Worm (Caenorhabditis elegans) whole organism, L2 larva: ENCODE data around the gene W06F12.3.
A peak's percentile ranks its signal among the peaks of the same experiment; 100 is the strongest.

Experiments used
- C34F6.9 ChIP-seq: fragments of 150-350 bp; optimal IDR thresholded peaks from 2 replicates; lab custom pipeline; 2014; ENCODE audit warnings: missing biosample characterization, missing genetic modification characterization
- F13H6.1 ChIP-seq: sonication (generic microtip); optimal IDR thresholded peaks from 2 replicates; lab custom pipeline; 2016; ENCODE audit warnings: missing genetic modification characterization, missing compliant biosample characterization
- R02D3.7 ChIP-seq: fragments of 150-350 bp; optimal IDR thresholded peaks from 2 replicates; lab custom pipeline; 2014; ENCODE audit warnings: missing biosample characterization, missing genetic modification characterization
- Y55F3AM.14 ChIP-seq: fragments of 200-800 bp; sonication (Bioruptor generic); optimal IDR thresholded peaks from 2 replicates; lab custom pipeline; 2018; ENCODE audit warnings: mild to moderate bottlenecking, missing genetic modification characterization, missing compliant biosample characterization
- ZK546.5 ChIP-seq: sonication (generic microtip); optimal IDR thresholded peaks from 2 replicates; lab custom pipeline; 2017; ENCODE audit warnings: missing biosample characterization, missing genetic modification characterization
- alr-1 ChIP-seq: fragments of 150-350 bp; optimal IDR thresholded peaks from 2 replicates; lab custom pipeline; 2014; ENCODE audit warnings: missing biosample characterization, missing genetic modification characterization
- aly-2 ChIP-seq: fragments of 150-350 bp; optimal IDR thresholded peaks from 2 replicates; lab custom pipeline; 2014; ENCODE audit warnings: missing biosample characterization, missing genetic modification characterization
- ama-1 ChIP-seq: fragments of 150-350 bp; optimal IDR thresholded peaks from 2 replicates; lab custom pipeline; 2018; ENCODE audit warnings: inconsistent platforms
- blmp-1 ChIP-seq: sonication (generic microtip); optimal IDR thresholded peaks from 2 replicates; lab custom pipeline; 2017; ENCODE audit warnings: missing genetic modification characterization, mild to moderate bottlenecking, missing compliant biosample characterization, antibody characterized with exemption, moderate library complexity; ENCODE audit not compliant: insufficient read depth
- ceh-16 ChIP-seq: fragments of 150-350 bp; optimal IDR thresholded peaks from 2 replicates; lab custom pipeline; 2014; ENCODE audit warnings: missing biosample characterization, missing genetic modification characterization
- ceh-82 ChIP-seq: fragments of 150-350 bp; optimal IDR thresholded peaks from 2 replicates; lab custom pipeline; 2014; ENCODE audit warnings: missing biosample characterization, missing genetic modification characterization
- crh-2 ChIP-seq: sonication (generic microtip); optimal IDR thresholded peaks from 2 replicates; lab custom pipeline; 2017; ENCODE audit warnings: missing biosample characterization, missing genetic modification characterization
- dmd-4 ChIP-seq: sonication (generic microtip); optimal IDR thresholded peaks from 2 replicates; lab custom pipeline; 2017; ENCODE audit warnings: missing biosample characterization, missing genetic modification characterization
- egl-27 ChIP-seq: sonication (generic microtip); optimal IDR thresholded peaks from 3 replicates; lab custom pipeline; 2017; ENCODE audit warnings: missing biosample characterization, missing genetic modification reagents, missing genetic modification characterization
- elt-1 ChIP-seq: fragments of 150-350 bp; optimal IDR thresholded peaks from 2 replicates; lab custom pipeline; 2014; ENCODE audit warnings: missing biosample characterization, missing genetic modification characterization
- elt-3 ChIP-seq: sonication (generic microtip); optimal IDR thresholded peaks from 2 replicates; lab custom pipeline; 2017; ENCODE audit warnings: missing biosample characterization, missing genetic modification characterization
- fos-1 ChIP-seq: fragments of 150-350 bp; optimal IDR thresholded peaks from 2 replicates; lab custom pipeline; 2014; ENCODE audit warnings: missing biosample characterization, missing genetic modification characterization
- gmeb-1 ChIP-seq: fragments of 150-350 bp; optimal IDR thresholded peaks from 2 replicates; lab custom pipeline; 2014; ENCODE audit warnings: missing biosample characterization, missing genetic modification characterization
- lin-11 ChIP-seq: fragments of 150-350 bp; sonication (generic microtip); optimal IDR thresholded peaks from 2 replicates; lab custom pipeline; 2014; ENCODE audit warnings: missing biosample characterization, missing genetic modification characterization, inconsistent platforms, mixed read lengths
- lin-13 ChIP-seq: fragments of 150-350 bp; optimal IDR thresholded peaks from 2 replicates; lab custom pipeline; 2014; ENCODE audit warnings: missing biosample characterization, missing genetic modification reagents, missing genetic modification characterization
- lin-39 ChIP-seq: fragments of 150-350 bp; optimal IDR thresholded peaks from 2 replicates; lab custom pipeline; 2014; ENCODE audit warnings: missing biosample characterization, missing genetic modification reagents, missing genetic modification characterization
- lsy-2 ChIP-seq, 2 experiments: fragments of 150-350 bp in 1 of 2; sonication (generic microtip) in 1 of 2; optimal IDR thresholded peaks; 2 replicates each; lab custom pipeline; 2014 to 2017; ENCODE audit warnings: missing biosample characterization in 2 of 2, missing genetic modification characterization in 2 of 2
- mab-5 ChIP-seq: fragments of 150-350 bp; optimal IDR thresholded peaks from 2 replicates; lab custom pipeline; 2014; ENCODE audit warnings: missing biosample characterization, missing genetic modification characterization
- mbf-1 ChIP-seq: sonication (generic microtip); optimal IDR thresholded peaks from 2 replicates; lab custom pipeline; 2017; ENCODE audit warnings: missing biosample characterization, missing genetic modification characterization
- mdl-1 ChIP-seq, 2 experiments: fragments of 150-350 bp in 1 of 2; sonication (generic microtip) in 1 of 2; optimal IDR thresholded peaks; 2 replicates each; lab custom pipeline; 2017; ENCODE audit warnings: missing biosample characterization in 2 of 2, missing genetic modification characterization in 2 of 2
- nhr-10 ChIP-seq: sonication (generic microtip); optimal IDR thresholded peaks from 2 replicates; lab custom pipeline; 2017; ENCODE audit warnings: missing biosample characterization, missing genetic modification characterization
- nhr-11 ChIP-seq: fragments of 150-350 bp; optimal IDR thresholded peaks from 2 replicates; lab custom pipeline; 2014; ENCODE audit warnings: missing biosample characterization, missing genetic modification characterization
- nhr-12 ChIP-seq: fragments of 150-350 bp; optimal IDR thresholded peaks from 2 replicates; lab custom pipeline; 2014; ENCODE audit warnings: missing biosample characterization, missing genetic modification characterization
- nhr-129 ChIP-seq: fragments of 150-350 bp; optimal IDR thresholded peaks from 2 replicates; lab custom pipeline; 2014; ENCODE audit warnings: missing biosample characterization, missing genetic modification characterization
- nhr-21 ChIP-seq: fragments of 150-350 bp; optimal IDR thresholded peaks from 2 replicates; lab custom pipeline; 2014; ENCODE audit warnings: missing biosample characterization, missing genetic modification characterization
- nhr-23 ChIP-seq: fragments of 150-350 bp; optimal IDR thresholded peaks from 2 replicates; lab custom pipeline; 2014; ENCODE audit warnings: missing biosample characterization, missing genetic modification reagents, missing genetic modification characterization
- nhr-237 ChIP-seq: fragments of 150-350 bp; optimal IDR thresholded peaks from 2 replicates; lab custom pipeline; 2014; ENCODE audit warnings: missing biosample characterization, missing genetic modification characterization
- nhr-25 ChIP-seq: fragments of 150-350 bp; sonication (generic microtip); optimal IDR thresholded peaks from 3 replicates; lab custom pipeline; 2014; ENCODE audit warnings: missing biosample characterization, missing genetic modification characterization
- nhr-6 ChIP-seq: fragments of 150-350 bp; optimal IDR thresholded peaks from 2 replicates; lab custom pipeline; 2014; ENCODE audit warnings: missing biosample characterization, missing genetic modification characterization
- nhr-77 ChIP-seq: fragments of 150-350 bp; optimal IDR thresholded peaks from 2 replicates; lab custom pipeline; 2014; ENCODE audit warnings: missing biosample characterization, missing genetic modification characterization
- peb-1 ChIP-seq: fragments of 150-350 bp; optimal IDR thresholded peaks from 2 replicates; lab custom pipeline; 2014; ENCODE audit warnings: missing biosample characterization, missing genetic modification characterization
- sem-4 ChIP-seq: fragments of 150-350 bp; optimal IDR thresholded peaks from 2 replicates; lab custom pipeline; 2014; ENCODE audit warnings: missing biosample characterization, missing genetic modification reagents, missing genetic modification characterization
- skn-1 ChIP-seq: sonication (generic microtip); optimal IDR thresholded peaks from 2 replicates; lab custom pipeline; 2017; ENCODE audit warnings: missing biosample characterization, missing genetic modification characterization
- sma-3 ChIP-seq: sonication (generic microtip); optimal IDR thresholded peaks from 2 replicates; lab custom pipeline; 2016; ENCODE audit warnings: missing genetic modification reagents, missing genetic modification characterization, missing compliant biosample characterization
- sma-9 ChIP-seq, 2 experiments: fragments of 150-350 bp in 1 of 2; sonication (generic microtip) in 1 of 2; optimal IDR thresholded peaks; 2 replicates each; lab custom pipeline; 2014 to 2016; ENCODE audit warnings: missing genetic modification characterization in 2 of 2, mild to moderate bottlenecking in 1 of 2, missing biosample characterization in 1 of 2, missing compliant biosample characterization in 1 of 2, missing genetic modification reagents in 1 of 2, moderate library complexity in 1 of 2
- snpc-4 ChIP-seq: fragments of 150-350 bp; optimal IDR thresholded peaks from 2 replicates; lab custom pipeline; 2014; ENCODE audit warnings: missing biosample characterization, missing genetic modification characterization
- unc-39 ChIP-seq: fragments of 150-350 bp; optimal IDR thresholded peaks from 2 replicates; lab custom pipeline; 2014; ENCODE audit warnings: missing biosample characterization, missing genetic modification characterization
- unc-55 ChIP-seq: fragments of 150-350 bp; sonication (generic microtip); optimal IDR thresholded peaks from 3 replicates; lab custom pipeline; 2014; ENCODE audit warnings: missing biosample characterization, missing genetic modification reagents, missing genetic modification characterization
- unc-62 ChIP-seq: fragments of 150-350 bp; optimal IDR thresholded peaks from 2 replicates; lab custom pipeline; 2014; ENCODE audit warnings: missing biosample characterization, missing genetic modification reagents, missing genetic modification characterization
- zag-1 ChIP-seq: fragments of 150-350 bp; optimal IDR thresholded peaks from 2 replicates; lab custom pipeline; 2014; ENCODE audit warnings: missing biosample characterization, missing genetic modification characterization
- ztf-1 ChIP-seq: fragments of 200-800 bp; sonication (Bioruptor generic); conservative IDR thresholded peaks from 2 replicates; pipeline ENCODE4 v1.3.6; 2022; ENCODE audit warnings: missing genetic modification characterization, missing compliant biosample characterization
- ztf-11 ChIP-seq: sonication (generic microtip); optimal IDR thresholded peaks from 2 replicates; lab custom pipeline; 2017; ENCODE audit warnings: missing biosample characterization, missing genetic modification characterization
- ztf-4 ChIP-seq: fragments of 150-350 bp; optimal IDR thresholded peaks from 2 replicates; lab custom pipeline; 2014; ENCODE audit warnings: missing biosample characterization, missing genetic modification characterization

W06F12.3 gene

ce11 chrIII:13716831-13717230, 18.0 kb upstream of the W06F12.3 start:
- TF ChIP-seq nhr-21 (peak; percentile 25), nhr-77 (no peak), ztf-11 (no peak), unc-55 (GFP tag; lab: Kevin White, UChicago) (no peak), lin-39 (tag; lab: Kevin White, UChicago) (no peak), gmeb-1 (tag; lab: Kevin White, UChicago) (no peak), nhr-23 (tag; lab: Kevin White, UChicago) (no peak), alr-1 (tag; lab: Kevin White, UChicago) (no peak)

ce11 chrIII:13717505-13717904, 17.3 kb upstream of the W06F12.3 start:
- peak; percentile 85 for TF ChIP-seq sma-9 (GFP tag; optimal IDR thresholded peaks at IDR 0.05; lab: Kevin White, UChicago)
- TF ChIP-seq sma-9 (tag; optimal IDR thresholded peaks at IDR 0.05; lab: Kevin White, UChicago) = no peak
- TF ChIP-seq R02D3.7 (tag; lab: Kevin White, UChicago) = no peak
- peak; percentile 15 for TF ChIP-seq ztf-4 (tag; lab: Kevin White, UChicago)
- peak; percentile 59 to 66 for TF ChIP-seq mdl-1 (tag; optimal IDR thresholded peaks at IDR 0.05; lab: Kevin White, UChicago)
- no peak for TF ChIP-seq mbf-1 (tag; lab: Kevin White, UChicago)
- no peak for TF ChIP-seq nhr-237 (tag; lab: Kevin White, UChicago)
- no peak for TF ChIP-seq nhr-12
- no peak for TF ChIP-seq snpc-4 (tag; lab: Kevin White, UChicago)
- no peak for TF ChIP-seq aly-2 (tag; lab: Kevin White, UChicago)
- TF ChIP-seq lin-39 (tag; lab: Kevin White, UChicago) = no peak
- TF ChIP-seq nhr-129 (tag; lab: Kevin White, UChicago) = peak; percentile 71
- peak; percentile 21 for TF ChIP-seq blmp-1 (tag; lab: Kevin White, UChicago)
- no peak for TF ChIP-seq elt-1 (tag; lab: Kevin White, UChicago)
- TF ChIP-seq F13H6.1 (tag; lab: Kevin White, UChicago) = peak; percentile 76
- TF ChIP-seq alr-1 (tag; lab: Kevin White, UChicago) = no peak
- peak; percentile 38 for TF ChIP-seq lin-13 (GFP tag; lab: Kevin White, UChicago)
- TF ChIP-seq gmeb-1 (tag; lab: Kevin White, UChicago) = no peak
- TF ChIP-seq nhr-21 = no peak
- peak; percentile 63 for TF ChIP-seq unc-55 (GFP tag; lab: Kevin White, UChicago)
- peak; percentile 31 for TF ChIP-seq egl-27 (tag; lab: Kevin White, UChicago)
- peak in 1 of 2 experiments; percentile 59 for TF ChIP-seq lsy-2 (tag; optimal IDR thresholded peaks at IDR 0.05; lab: Kevin White, UChicago)
- TF ChIP-seq peb-1 (tag; lab: Kevin White, UChicago) = no peak
- TF ChIP-seq ama-1 = no peak
- TF ChIP-seq sem-4 (tag; lab: Kevin White, UChicago) = peak; percentile 14
- TF ChIP-seq nhr-25 (tag; lab: Kevin White, UChicago) = peak; percentile 32
- TF ChIP-seq mab-5 (tag; lab: Kevin White, UChicago) = no peak
- no peak for TF ChIP-seq elt-3 (tag; lab: Kevin White, UChicago)
- TF ChIP-seq nhr-23 (tag; lab: Kevin White, UChicago) = no peak
- no peak for TF ChIP-seq ZK546.5 (tag; lab: Kevin White, UChicago)
- no peak for TF ChIP-seq skn-1 (tag; lab: Kevin White, UChicago)
- TF ChIP-seq ztf-1 = no peak
- no peak for TF ChIP-seq ztf-11
- peak; percentile 66 for TF ChIP-seq lin-11
- no peak for TF ChIP-seq dmd-4 (tag; lab: Kevin White, UChicago)
- TF ChIP-seq nhr-77 = no peak
- TF ChIP-seq zag-1 = no peak
- TF ChIP-seq nhr-10 (tag; lab: Kevin White, UChicago) = no peak
- peak; percentile 45 for TF ChIP-seq crh-2 (tag; lab: Kevin White, UChicago)
- TF ChIP-seq Y55F3AM.14 (GFP tag; lab: Kevin White, UChicago) = no peak
- TF ChIP-seq unc-39 (tag; lab: Kevin White, UChicago) = no peak
- TF ChIP-seq unc-62 = no peak
- no peak for TF ChIP-seq nhr-11
- TF ChIP-seq nhr-6 = no peak
- peak; percentile 13 for TF ChIP-seq ceh-16
- no peak for TF ChIP-seq ceh-82 (tag; lab: Kevin White, UChicago)
- peak; percentile 69 for TF ChIP-seq C34F6.9 (tag; lab: Kevin White, UChicago)
- peak; percentile 75 for TF ChIP-seq fos-1
- no peak for TF ChIP-seq sma-3 (GFP tag; lab: Kevin White, UChicago)
